Fruit fly (Drosophila melanogaster) whole organism, embryonic: ENCODE results near the gene Agpat3.
A peak's percentile ranks its signal among the peaks of the same experiment; 100 is the strongest.

Source experiments
- ATbp ChIP-seq: fragments of 200-800 bp; sonication (Bioruptor generic); optimal IDR thresholded peaks from 2 replicates; lab custom pipeline; 2017; ENCODE audit warnings: missing biosample characterization, mild to moderate bottlenecking, missing genetic modification characterization, missing genetic modification reagents
- Antp ChIP-seq: fragments of 200-800 bp; sonication (Bioruptor generic); optimal IDR thresholded peaks from 3 replicates; lab custom pipeline; 2016; ENCODE audit warnings: missing biosample characterization, missing genetic modification characterization
- CG10565 ChIP-seq: fragments of 200-800 bp; sonication (Bioruptor generic); optimal IDR thresholded peaks from 3 replicates; lab custom pipeline; 2016; ENCODE audit warnings: missing biosample characterization, mild to moderate bottlenecking, missing genetic modification characterization
- CG10654 ChIP-seq: fragments of 200-800 bp; sonication (Bioruptor generic); optimal IDR thresholded peaks from 2 replicates; lab custom pipeline; 2016; ENCODE audit warnings: missing biosample characterization, missing genetic modification characterization
- CG10959 ChIP-seq: fragments of 200-800 bp; sonication (Bioruptor generic); IDR thresholded peaks from 2 replicates; pipeline ENCODE4 v1.3.6; 2022; ENCODE audit warnings: missing biosample characterization, missing genetic modification characterization
- CG11456 ChIP-seq: fragments of 200-800 bp; sonication (Bioruptor generic); IDR thresholded peaks from 3 replicates; pipeline ENCODE4 v1.3.6; 2022; ENCODE audit warnings: missing biosample characterization, missing genetic modification characterization
- CG11723 ChIP-seq: fragments of 200-800 bp; sonication (Bioruptor generic); optimal IDR thresholded peaks from 2 replicates; lab custom pipeline; 2017; ENCODE audit warnings: missing biosample characterization, mild to moderate bottlenecking, missing genetic modification characterization
- CG12071 ChIP-seq: fragments of 200-800 bp; sonication (Bioruptor generic); optimal IDR thresholded peaks from 3 replicates; lab custom pipeline; 2018; ENCODE audit warnings: missing biosample characterization, mild to moderate bottlenecking, missing genetic modification characterization
- CG14441 ChIP-seq: fragments of 200-800 bp; sonication (Bioruptor generic); IDR thresholded peaks from 2 replicates; pipeline ENCODE4 v1.3.6; 2022; ENCODE audit warnings: missing biosample characterization, missing genetic modification characterization
- CG15269 ChIP-seq: fragments of 200-800 bp; sonication (Bioruptor generic); optimal IDR thresholded peaks from 2 replicates; lab custom pipeline; 2018; ENCODE audit warnings: missing biosample characterization, mild to moderate bottlenecking, missing genetic modification characterization, moderate library complexity
- CG1603 ChIP-seq: fragments of 200-800 bp; sonication (Bioruptor generic); optimal IDR thresholded peaks from 2 replicates; lab custom pipeline; 2019; ENCODE audit warnings: missing biosample characterization, mild to moderate bottlenecking, missing genetic modification characterization, moderate library complexity
- CG17186 ChIP-seq: fragments of 200-800 bp; sonication (Bioruptor generic); optimal IDR thresholded peaks from 3 replicates; lab custom pipeline; 2017; ENCODE audit warnings: missing biosample characterization, missing genetic modification reagents, missing genetic modification characterization
- CG17568 ChIP-seq: fragments of 200-800 bp; sonication (Bioruptor generic); optimal IDR thresholded peaks from 2 replicates; lab custom pipeline; 2018; ENCODE audit warnings: missing biosample characterization, mild to moderate bottlenecking, missing genetic modification characterization, moderate library complexity
- CG2875 ChIP-seq: fragments of 200-800 bp; sonication (Bioruptor generic); optimal IDR thresholded peaks from 2 replicates; lab custom pipeline; 2017; ENCODE audit warnings: missing biosample characterization, mild to moderate bottlenecking, missing genetic modification characterization, missing genetic modification reagents
- CG32767 ChIP-seq: fragments of 200-800 bp; sonication (Bioruptor generic); IDR thresholded peaks from 2 replicates; pipeline ENCODE4 v1.3.6; 2022; ENCODE audit warnings: missing biosample characterization, missing genetic modification characterization
- CG3838 ChIP-seq: fragments of 200-800 bp; sonication (Bioruptor generic); optimal IDR thresholded peaks from 3 replicates; lab custom pipeline; 2016; ENCODE audit warnings: missing biosample characterization, missing genetic modification characterization
- CG3995 ChIP-seq: fragments of 200-800 bp; sonication (Bioruptor generic); optimal IDR thresholded peaks from 3 replicates; lab custom pipeline; 2016; ENCODE audit warnings: missing biosample characterization, missing genetic modification characterization
- CG4360 ChIP-seq: fragments of 200-800 bp; sonication (Bioruptor generic); IDR thresholded peaks from 2 replicates; pipeline ENCODE4 v1.3.6; 2022; ENCODE audit warnings: missing biosample characterization, missing genetic modification characterization
- CG7963 ChIP-seq: fragments of 200-800 bp; sonication (Bioruptor generic); IDR thresholded peaks from 3 replicates; pipeline ENCODE4 v1.3.6; 2022; ENCODE audit warnings: missing biosample characterization, missing genetic modification characterization; ENCODE audit not compliant: partially characterized antibody
- CG8359 ChIP-seq: fragments of 200-800 bp; sonication (Bioruptor generic); optimal IDR thresholded peaks from 2 replicates; lab custom pipeline; 2017; ENCODE audit warnings: missing biosample characterization, mild to moderate bottlenecking, missing genetic modification characterization, borderline replicate concordance
- Dfd ChIP-seq, 2 experiments: fragments of >200 bp; optimal IDR thresholded peaks; 2 replicates each; lab custom pipeline; 2017; ENCODE audit warnings: missing biosample characterization in 2 of 2, missing genetic modification characterization in 2 of 2
- Ets65A ChIP-seq: fragments of 200-800 bp; sonication (Bioruptor generic); peaks from one replicate; lab custom pipeline; 2016; ENCODE audit warnings: missing biosample characterization, missing genetic modification characterization
- MESR4 ChIP-seq: fragments of 200-800 bp; sonication (Bioruptor generic); optimal IDR thresholded peaks from 2 replicates; lab custom pipeline; 2018; ENCODE audit warnings: missing biosample characterization, mild to moderate bottlenecking, missing genetic modification characterization, moderate library complexity
- Max ChIP-seq: fragments of 200-800 bp; sonication (Bioruptor generic); optimal IDR thresholded peaks from 2 replicates; lab custom pipeline; 2016; ENCODE audit warnings: missing biosample characterization, mild to moderate bottlenecking, missing genetic modification characterization
- Meics ChIP-seq: fragments of 200-800 bp; sonication (Bioruptor generic); optimal IDR thresholded peaks from 2 replicates; lab custom pipeline; 2017; ENCODE audit warnings: missing biosample characterization, mild to moderate bottlenecking, missing genetic modification characterization
- Oli ChIP-seq: fragments of 200-800 bp; sonication (Bioruptor generic); optimal IDR thresholded peaks from 2 replicates; lab custom pipeline; 2018; ENCODE audit warnings: missing biosample characterization, mild to moderate bottlenecking, missing genetic modification characterization, moderate library complexity
- Pdp1 ChIP-seq, 2 experiments: fragments of 200-800 bp; sonication (Bioruptor generic); optimal IDR thresholded peaks; 3 replicates each; lab custom pipeline; 2016; ENCODE audit warnings: missing biosample characterization in 2 of 2, missing genetic modification characterization in 2 of 2, mild to moderate bottlenecking in 1 of 2, moderate library complexity in 1 of 2
- Poxn ChIP-seq: fragments of 200-800 bp; sonication (Bioruptor generic); IDR thresholded peaks from 2 replicates; pipeline ENCODE4 v1.3.6; 2022; ENCODE audit warnings: missing biosample characterization, missing genetic modification characterization
- Ptx1 ChIP-seq: fragments of 200-800 bp; sonication (Bioruptor generic); IDR thresholded peaks from 2 replicates; pipeline ENCODE4 v1.3.6; 2022; ENCODE audit warnings: missing biosample characterization, missing genetic modification characterization
- Sin3A ChIP-seq: fragments of >200 bp; optimal IDR thresholded peaks from 2 replicates; lab custom pipeline; 2018
- Sox102F ChIP-seq: fragments of 200-800 bp; sonication (Bioruptor generic); optimal IDR thresholded peaks from 2 replicates; lab custom pipeline; 2018; ENCODE audit warnings: missing biosample characterization, mild to moderate bottlenecking, missing genetic modification characterization, moderate library complexity
- Spps ChIP-seq: fragments of 200-800 bp; sonication (Bioruptor generic); optimal IDR thresholded peaks from 2 replicates; lab custom pipeline; 2018; ENCODE audit warnings: missing biosample characterization, mild to moderate bottlenecking, missing genetic modification characterization
- Taf1 ChIP-seq: fragments of 200-800 bp; sonication (Bioruptor generic); IDR thresholded peaks from 2 replicates; pipeline ENCODE4 v1.3.6; 2022; ENCODE audit warnings: missing biosample characterization, missing genetic modification characterization
- Vsx1 ChIP-seq: fragments of 200-800 bp; sonication (Bioruptor generic); optimal IDR thresholded peaks from 2 replicates; lab custom pipeline; 2017; ENCODE audit warnings: missing biosample characterization, mild to moderate bottlenecking, missing genetic modification characterization, missing genetic modification reagents
- aop ChIP-seq: fragments of 200-800 bp; sonication (Bioruptor generic); IDR thresholded peaks from 2 replicates; pipeline ENCODE4 v1.3.6; 2022; ENCODE audit warnings: missing biosample characterization, missing genetic modification characterization
- ase ChIP-seq: fragments of 200-800 bp; sonication (Bioruptor generic); IDR thresholded peaks from 3 replicates; pipeline ENCODE4 v1.3.6; 2022; ENCODE audit warnings: missing biosample characterization, missing genetic modification characterization
- chn ChIP-seq: fragments of 200-800 bp; sonication (Bioruptor generic); optimal IDR thresholded peaks from 2 replicates; lab custom pipeline; 2016; ENCODE audit warnings: missing biosample characterization, missing genetic modification characterization
- crol ChIP-seq: fragments of 200-800 bp; sonication (Bioruptor generic); IDR thresholded peaks from 2 replicates; pipeline ENCODE4 v1.3.6; 2022; ENCODE audit warnings: missing biosample characterization, missing genetic modification characterization
- emc ChIP-seq: fragments of 200-800 bp; sonication (Bioruptor generic); optimal IDR thresholded peaks from 2 replicates; lab custom pipeline; 2016; ENCODE audit warnings: missing biosample characterization, missing genetic modification characterization
- fd102C ChIP-seq: fragments of 200-800 bp; sonication (Bioruptor generic); optimal IDR thresholded peaks from 2 replicates; lab custom pipeline; 2018; ENCODE audit warnings: missing biosample characterization, mild to moderate bottlenecking, missing genetic modification characterization, moderate library complexity
- h ChIP-seq: fragments of >200 bp; optimal IDR thresholded peaks from 2 replicates; lab custom pipeline; 2017
- kah ChIP-seq: fragments of 200-800 bp; sonication (Bioruptor generic); optimal IDR thresholded peaks from 2 replicates; lab custom pipeline; 2018; ENCODE audit warnings: missing biosample characterization, mild to moderate bottlenecking, missing genetic modification characterization
- klu ChIP-seq: fragments of 200-800 bp; sonication (Bioruptor generic); IDR thresholded peaks from 2 replicates; pipeline ENCODE4 v1.3.6; 2022; ENCODE audit warnings: missing biosample characterization, missing genetic modification characterization
- kni ChIP-seq: fragments of 200-800 bp; sonication (Bioruptor generic); optimal IDR thresholded peaks from 3 replicates; lab custom pipeline; 2017; ENCODE audit warnings: mild to moderate bottlenecking, missing biosample characterization, missing genetic modification reagents, missing genetic modification characterization
- lbe ChIP-seq: fragments of 200-800 bp; sonication (Bioruptor generic); optimal IDR thresholded peaks from 2 replicates; lab custom pipeline; 2016; ENCODE audit warnings: missing biosample characterization, mild to moderate bottlenecking, missing genetic modification characterization
- pita ChIP-seq: fragments of 200-800 bp; sonication (Bioruptor generic); optimal IDR thresholded peaks from 2 replicates; lab custom pipeline; 2017; ENCODE audit warnings: missing biosample characterization, mild to moderate bottlenecking, missing genetic modification characterization
- so ChIP-seq: fragments of 200-800 bp; sonication (Bioruptor generic); IDR thresholded peaks from 3 replicates; pipeline ENCODE4 v1.3.6; 2022; ENCODE audit warnings: missing biosample characterization, missing genetic modification characterization
- stwl ChIP-seq: fragments of 200-800 bp; sonication (Bioruptor generic); optimal IDR thresholded peaks from 3 replicates; lab custom pipeline; 2018; ENCODE audit warnings: missing biosample characterization, mild to moderate bottlenecking, missing genetic modification characterization, moderate library complexity
- usp ChIP-seq: fragments of >200 bp; optimal IDR thresholded peaks from 2 replicates; lab custom pipeline; 2017; ENCODE audit warnings: missing biosample characterization, missing genetic modification characterization
- wdn ChIP-seq: fragments of 200-800 bp; sonication (Bioruptor generic); IDR thresholded peaks from 2 replicates; pipeline ENCODE4 v1.3.6; 2022; ENCODE audit warnings: missing biosample characterization, missing genetic modification characterization
- yki ChIP-seq: fragments of >200 bp; optimal IDR thresholded peaks from 3 replicates; lab custom pipeline; 2018
- zen2 ChIP-seq: fragments of 200-800 bp; sonication (Bioruptor generic); IDR thresholded peaks from 3 replicates; pipeline ENCODE4 v1.3.6; 2022; ENCODE audit warnings: missing biosample characterization, missing genetic modification characterization; ENCODE audit not compliant: partially characterized antibody

Agpat3 gene

DNA sequence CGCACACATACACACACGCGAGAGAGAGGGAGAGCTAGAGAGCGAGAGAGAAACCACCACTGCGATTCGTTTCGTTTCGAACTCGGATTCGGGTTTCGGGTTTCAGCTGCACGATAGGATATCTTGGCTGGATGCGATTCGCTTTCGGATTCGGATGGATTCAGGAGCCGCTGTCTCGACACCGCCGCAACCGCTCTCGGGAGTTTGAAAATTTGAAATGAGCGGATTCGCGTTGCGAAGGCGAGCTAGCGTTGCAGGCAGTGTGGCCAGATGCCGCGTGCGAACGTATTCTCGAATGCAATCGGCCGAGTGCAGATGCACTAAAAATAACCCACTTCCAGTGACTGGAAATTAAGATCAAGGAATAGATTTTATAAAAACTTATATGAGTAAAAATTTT lies 25.8 kb upstream of the Agpat3 start, which contains the start of gene fax (continued):
- no peak for TF ChIP-seq CG11456
- no peak for TF ChIP-seq CG2875 (GFP tag; lab: Kevin White, UChicago)
- no peak for TF ChIP-seq crol (GFP tag; lab: Robert Waterston, UW)
- TF ChIP-seq Spps (tag; lab: Kevin White, UChicago): no peak
- peak; percentile 63 for TF ChIP-seq stwl (tag; lab: Kevin White, UChicago)
- TF ChIP-seq aop (GFP tag; lab: Robert Waterston, UW): peak; percentile 46; the same call in 1 of the 2 replicates
- no peak for TF ChIP-seq h (lab: Kevin White, UChicago)
- TF ChIP-seq CG4360 (GFP tag; lab: Robert Waterston, UW): peak; percentile 16; the same call in 1 of the 2 replicates
- no peak for TF ChIP-seq Poxn
- TF ChIP-seq CG3838: no peak
- 0 out of 2 replicates have a peak, but pooled peaks have one; percentile 11 for TF ChIP-seq CG10959 (GFP tag; lab: Robert Waterston, UW)
- TF ChIP-seq Sox102F: no peak
- no peak for TF ChIP-seq zen2 (GFP tag; lab: Robert Waterston, UW)
- peak; percentile 34 for TF ChIP-seq CG11723
- TF ChIP-seq CG7963: no peak
- TF ChIP-seq Pdp1 (GFP tag; optimal IDR thresholded peaks at IDR 0.05; lab: Kevin White, UChicago): peak in 1 of 2 experiments; percentile 35
- TF ChIP-seq pita (GFP tag; lab: Kevin White, UChicago): no peak
- TF ChIP-seq CG32767: peak; percentile 44; the same call in 1 of the 2 replicates
- TF ChIP-seq fd102C (GFP tag; lab: Kevin White, UChicago): peak; percentile 25
- TF ChIP-seq MESR4 (GFP tag; lab: Kevin White, UChicago): peak; percentile 74
- TF ChIP-seq ATbp (GFP tag; lab: Kevin White, UChicago): no peak
- TF ChIP-seq usp (GFP tag; lab: Kevin White, UChicago): no peak
- TF ChIP-seq Ptx1: no peak
- no peak for TF ChIP-seq CG17568
- TF ChIP-seq CG14441: no peak
- no peak for TF ChIP-seq Taf1 (GFP tag; lab: Robert Waterston, UW)
- no peak for TF ChIP-seq ase (GFP tag; lab: Robert Waterston, UW)
- no peak for TF ChIP-seq Vsx1
- peak; percentile 18 for TF ChIP-seq CG15269 (tag; lab: Kevin White, UChicago)
- TF ChIP-seq CG3995 (GFP tag; lab: Kevin White, UChicago): peak; percentile 84
- peak; percentile 10 for TF ChIP-seq kah (GFP tag; lab: Kevin White, UChicago)
- peak; percentile 40 for TF ChIP-seq lbe (GFP tag; lab: Kevin White, UChicago)
- peak; percentile 5 for TF ChIP-seq CG10654
- no peak for TF ChIP-seq Max
- peak; percentile 60 for TF ChIP-seq CG17186
- peak; percentile 9 for TF ChIP-seq chn (GFP tag; lab: Kevin White, UChicago)
- no peak for TF ChIP-seq CG10565
- peak; percentile 26 for TF ChIP-seq CG12071
- TF ChIP-seq Meics: no peak
- TF ChIP-seq wdn (GFP tag; lab: Robert Waterston, UW): no peak
- peak; percentile 66 for TF ChIP-seq CG1603
- TF ChIP-seq Dfd (GFP tag; optimal IDR thresholded peaks at IDR 0.05; lab: Kevin White, UChicago): no peak
- TF ChIP-seq yki (lab: Kevin White, UChicago): peak; percentile 45
- TF ChIP-seq klu (GFP tag; lab: Robert Waterston, UW): no peak
- no peak for TF ChIP-seq Ets65A (GFP tag; lab: Kevin White, UChicago)
- no peak for TF ChIP-seq CG8359 (GFP tag; lab: Kevin White, UChicago)
- TF ChIP-seq emc: no peak
- TF ChIP-seq Sin3A (lab: Kevin White, UChicago): no peak
- TF ChIP-seq so (GFP tag; lab: Robert Waterston, UW): peak; percentile 57; the same call in 1 of the 3 replicates
- no peak for TF ChIP-seq Oli (tag; lab: Kevin White, UChicago)
- TF ChIP-seq kni (GFP tag; lab: Kevin White, UChicago): peak; percentile 63
- TF ChIP-seq Antp (GFP tag; lab: Kevin White, UChicago): no peak
